Worm (Caenorhabditis elegans) whole organism, L4/young adult: Measurements from ENCODE around the gene B0478.3.
A peak's percentile ranks its signal among the peaks of the same experiment; 100 is the strongest.

Experiments used
- W03F9.2 ChIP-seq: fragments of 150-350 bp; optimal IDR thresholded peaks from 2 replicates; lab custom pipeline; 2014; ENCODE audit warnings: missing biosample characterization, missing genetic modification characterization
- dao-5 ChIP-seq: sonication (generic microtip); optimal IDR thresholded peaks from 2 replicates; lab custom pipeline; 2016; ENCODE audit warnings: missing genotype, missing genetic modification characterization, moderate library complexity, missing compliant biosample characterization

ce11 chrIV:7012731-7013445 is 48.5 kb upstream of the B0478.3 start:
- TF ChIP-seq dao-5 (tag; lab: Kevin White, UChicago) (no peak), W03F9.2 (tag; lab: Kevin White, UChicago) (peak; percentile 38)
